Worm (Caenorhabditis elegans) whole organism, L2 larva: ENCODE results near the gene Y39A1A.2.
A peak's percentile ranks its signal among the peaks of the same experiment; 100 is the strongest.

ENCODE experiments used
- C34F6.9 ChIP-seq: fragments of 150-350 bp; optimal IDR thresholded peaks from 2 replicates; lab custom pipeline; 2014; ENCODE audit warnings: missing biosample characterization, missing genetic modification characterization
- F13H6.1 ChIP-seq: sonication (generic microtip); optimal IDR thresholded peaks from 2 replicates; lab custom pipeline; 2016; ENCODE audit warnings: missing genetic modification characterization, missing compliant biosample characterization
- R02D3.7 ChIP-seq: fragments of 150-350 bp; optimal IDR thresholded peaks from 2 replicates; lab custom pipeline; 2014; ENCODE audit warnings: missing biosample characterization, missing genetic modification characterization
- Y55F3AM.14 ChIP-seq: fragments of 200-800 bp; sonication (Bioruptor generic); optimal IDR thresholded peaks from 2 replicates; lab custom pipeline; 2018; ENCODE audit warnings: mild to moderate bottlenecking, missing genetic modification characterization, missing compliant biosample characterization
- ZK546.5 ChIP-seq: sonication (generic microtip); optimal IDR thresholded peaks from 2 replicates; lab custom pipeline; 2017; ENCODE audit warnings: missing biosample characterization, missing genetic modification characterization
- aly-2 ChIP-seq: fragments of 150-350 bp; optimal IDR thresholded peaks from 2 replicates; lab custom pipeline; 2014; ENCODE audit warnings: missing biosample characterization, missing genetic modification characterization
- blmp-1 ChIP-seq: sonication (generic microtip); optimal IDR thresholded peaks from 2 replicates; lab custom pipeline; 2017; ENCODE audit warnings: missing genetic modification characterization, mild to moderate bottlenecking, missing compliant biosample characterization, antibody characterized with exemption, moderate library complexity; ENCODE audit not compliant: insufficient read depth
- ceh-16 ChIP-seq: fragments of 150-350 bp; optimal IDR thresholded peaks from 2 replicates; lab custom pipeline; 2014; ENCODE audit warnings: missing biosample characterization, missing genetic modification characterization
- ceh-82 ChIP-seq: fragments of 150-350 bp; optimal IDR thresholded peaks from 2 replicates; lab custom pipeline; 2014; ENCODE audit warnings: missing biosample characterization, missing genetic modification characterization
- crh-2 ChIP-seq: sonication (generic microtip); optimal IDR thresholded peaks from 2 replicates; lab custom pipeline; 2017; ENCODE audit warnings: missing biosample characterization, missing genetic modification characterization
- dmd-4 ChIP-seq: sonication (generic microtip); optimal IDR thresholded peaks from 2 replicates; lab custom pipeline; 2017; ENCODE audit warnings: missing biosample characterization, missing genetic modification characterization
- egl-27 ChIP-seq: sonication (generic microtip); optimal IDR thresholded peaks from 3 replicates; lab custom pipeline; 2017; ENCODE audit warnings: missing biosample characterization, missing genetic modification reagents, missing genetic modification characterization
- elt-3 ChIP-seq: sonication (generic microtip); optimal IDR thresholded peaks from 2 replicates; lab custom pipeline; 2017; ENCODE audit warnings: missing biosample characterization, missing genetic modification characterization
- fos-1 ChIP-seq: fragments of 150-350 bp; optimal IDR thresholded peaks from 2 replicates; lab custom pipeline; 2014; ENCODE audit warnings: missing biosample characterization, missing genetic modification characterization
- gmeb-1 ChIP-seq: fragments of 150-350 bp; optimal IDR thresholded peaks from 2 replicates; lab custom pipeline; 2014; ENCODE audit warnings: missing biosample characterization, missing genetic modification characterization
- lin-11 ChIP-seq: fragments of 150-350 bp; sonication (generic microtip); optimal IDR thresholded peaks from 2 replicates; lab custom pipeline; 2014; ENCODE audit warnings: missing biosample characterization, missing genetic modification characterization, inconsistent platforms, mixed read lengths
- lsy-2 ChIP-seq, 2 experiments: fragments of 150-350 bp in 1 of 2; sonication (generic microtip) in 1 of 2; optimal IDR thresholded peaks; 2 replicates each; lab custom pipeline; 2014 to 2017; ENCODE audit warnings: missing biosample characterization in 2 of 2, missing genetic modification characterization in 2 of 2
- mab-5 ChIP-seq: fragments of 150-350 bp; optimal IDR thresholded peaks from 2 replicates; lab custom pipeline; 2014; ENCODE audit warnings: missing biosample characterization, missing genetic modification characterization
- mdl-1 ChIP-seq, 2 experiments: fragments of 150-350 bp in 1 of 2; sonication (generic microtip) in 1 of 2; optimal IDR thresholded peaks; 2 replicates each; lab custom pipeline; 2017; ENCODE audit warnings: missing biosample characterization in 2 of 2, missing genetic modification characterization in 2 of 2
- nhr-10 ChIP-seq: sonication (generic microtip); optimal IDR thresholded peaks from 2 replicates; lab custom pipeline; 2017; ENCODE audit warnings: missing biosample characterization, missing genetic modification characterization
- nhr-11 ChIP-seq: fragments of 150-350 bp; optimal IDR thresholded peaks from 2 replicates; lab custom pipeline; 2014; ENCODE audit warnings: missing biosample characterization, missing genetic modification characterization
- nhr-12 ChIP-seq: fragments of 150-350 bp; optimal IDR thresholded peaks from 2 replicates; lab custom pipeline; 2014; ENCODE audit warnings: missing biosample characterization, missing genetic modification characterization
- nhr-129 ChIP-seq: fragments of 150-350 bp; optimal IDR thresholded peaks from 2 replicates; lab custom pipeline; 2014; ENCODE audit warnings: missing biosample characterization, missing genetic modification characterization
- nhr-237 ChIP-seq: fragments of 150-350 bp; optimal IDR thresholded peaks from 2 replicates; lab custom pipeline; 2014; ENCODE audit warnings: missing biosample characterization, missing genetic modification characterization
- nhr-25 ChIP-seq: fragments of 150-350 bp; sonication (generic microtip); optimal IDR thresholded peaks from 3 replicates; lab custom pipeline; 2014; ENCODE audit warnings: missing biosample characterization, missing genetic modification characterization
- nhr-6 ChIP-seq: fragments of 150-350 bp; optimal IDR thresholded peaks from 2 replicates; lab custom pipeline; 2014; ENCODE audit warnings: missing biosample characterization, missing genetic modification characterization
- nhr-77 ChIP-seq: fragments of 150-350 bp; optimal IDR thresholded peaks from 2 replicates; lab custom pipeline; 2014; ENCODE audit warnings: missing biosample characterization, missing genetic modification characterization
- peb-1 ChIP-seq: fragments of 150-350 bp; optimal IDR thresholded peaks from 2 replicates; lab custom pipeline; 2014; ENCODE audit warnings: missing biosample characterization, missing genetic modification characterization
- skn-1 ChIP-seq: sonication (generic microtip); optimal IDR thresholded peaks from 2 replicates; lab custom pipeline; 2017; ENCODE audit warnings: missing biosample characterization, missing genetic modification characterization
- sma-3 ChIP-seq: sonication (generic microtip); optimal IDR thresholded peaks from 2 replicates; lab custom pipeline; 2016; ENCODE audit warnings: missing genetic modification reagents, missing genetic modification characterization, missing compliant biosample characterization
- sma-9 ChIP-seq, 2 experiments: fragments of 150-350 bp in 1 of 2; sonication (generic microtip) in 1 of 2; optimal IDR thresholded peaks; 2 replicates each; lab custom pipeline; 2014 to 2016; ENCODE audit warnings: missing genetic modification characterization in 2 of 2, mild to moderate bottlenecking in 1 of 2, missing biosample characterization in 1 of 2, missing compliant biosample characterization in 1 of 2, missing genetic modification reagents in 1 of 2, moderate library complexity in 1 of 2
- snpc-4 ChIP-seq: fragments of 150-350 bp; optimal IDR thresholded peaks from 2 replicates; lab custom pipeline; 2014; ENCODE audit warnings: missing biosample characterization, missing genetic modification characterization
- unc-39 ChIP-seq: fragments of 150-350 bp; optimal IDR thresholded peaks from 2 replicates; lab custom pipeline; 2014; ENCODE audit warnings: missing biosample characterization, missing genetic modification characterization
- unc-55 ChIP-seq: fragments of 150-350 bp; sonication (generic microtip); optimal IDR thresholded peaks from 3 replicates; lab custom pipeline; 2014; ENCODE audit warnings: missing biosample characterization, missing genetic modification reagents, missing genetic modification characterization
- unc-62 ChIP-seq: fragments of 150-350 bp; optimal IDR thresholded peaks from 2 replicates; lab custom pipeline; 2014; ENCODE audit warnings: missing biosample characterization, missing genetic modification reagents, missing genetic modification characterization
- zag-1 ChIP-seq: fragments of 150-350 bp; optimal IDR thresholded peaks from 2 replicates; lab custom pipeline; 2014; ENCODE audit warnings: missing biosample characterization, missing genetic modification characterization
- ztf-1 ChIP-seq: fragments of 200-800 bp; sonication (Bioruptor generic); conservative IDR thresholded peaks from 2 replicates; pipeline ENCODE4 v1.3.6; 2022; ENCODE audit warnings: missing genetic modification characterization, missing compliant biosample characterization
- ztf-4 ChIP-seq: fragments of 150-350 bp; optimal IDR thresholded peaks from 2 replicates; lab custom pipeline; 2014; ENCODE audit warnings: missing biosample characterization, missing genetic modification characterization

Gene Y39A1A.2

ce11 chrIII:10603248-10603647 lies at the start of gene Y39A1A.2:
Gene Y39A1A.2 (minus strand): TSS chrIII:10603566.
- TF ChIP-seq nhr-6 (tag; lab: Kevin White, UChicago) (no peak), peb-1 (tag; lab: Kevin White, UChicago) (no peak), sma-9 (GFP tag; optimal IDR thresholded peaks at IDR 0.05; lab: Kevin White, UChicago) (no peak), sma-9 (tag; optimal IDR thresholded peaks at IDR 0.05; lab: Kevin White, UChicago) (no peak)

DNA sequence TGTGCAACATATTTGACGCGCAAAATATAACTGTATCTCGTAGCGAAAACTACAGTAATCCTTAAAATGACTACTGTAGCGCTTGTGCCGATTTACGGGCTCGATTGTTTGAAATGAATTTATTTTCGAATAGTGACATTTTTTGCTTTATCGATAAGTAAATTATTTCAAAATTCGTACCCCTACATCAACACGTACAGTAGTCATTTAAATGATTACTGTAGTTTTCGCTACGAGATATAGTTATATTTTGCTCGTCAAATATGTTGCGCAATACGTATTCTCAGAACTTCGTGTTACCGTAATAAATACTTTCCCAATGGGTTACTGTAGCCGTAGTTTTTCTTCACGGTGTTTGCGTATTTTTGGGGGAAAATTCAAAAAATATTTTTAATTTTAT lies 49.5 kb upstream of the Y39A1A.2 start:
- TF ChIP-seq nhr-10 (no peak), ceh-16 (no peak), gmeb-1 (no peak), sma-9 (GFP tag; optimal IDR thresholded peaks at IDR 0.05; lab: Kevin White, UChicago) (no peak), sma-9 (tag; optimal IDR thresholded peaks at IDR 0.05; lab: Kevin White, UChicago) (no peak), R02D3.7 (tag; lab: Kevin White, UChicago) (no peak), ceh-82 (tag; lab: Kevin White, UChicago) (no peak), Y55F3AM.14 (GFP tag; lab: Kevin White, UChicago) (no peak), nhr-77 (tag; lab: Kevin White, UChicago) (no peak), blmp-1 (tag; lab: Kevin White, UChicago) (no peak), nhr-11 (tag; lab: Kevin White, UChicago) (no peak), aly-2 (no peak)

- TF ChIP-seq peb-1 (tag; lab: Kevin White, UChicago) (no peak), gmeb-1 (no peak), zag-1 (tag; lab: Kevin White, UChicago) (peak; percentile 20), sma-9 (GFP tag; optimal IDR thresholded peaks at IDR 0.05; lab: Kevin White, UChicago) (no peak), sma-9 (tag; optimal IDR thresholded peaks at IDR 0.05; lab: Kevin White, UChicago) (no peak), C34F6.9 (tag; lab: Kevin White, UChicago) (peak; percentile 53), ztf-4 (no peak), fos-1 (tag; lab: Kevin White, UChicago) (peak; percentile 18), ceh-16 (no peak), nhr-6 (tag; lab: Kevin White, UChicago) (no peak), egl-27 (tag; lab: Kevin White, UChicago) (peak; percentile 5), mdl-1 (tag; optimal IDR thresholded peaks at IDR 0.05; lab: Kevin White, UChicago) (peak in 1 of 2 experiments; percentile 24), unc-55 (peak; percentile 62), mab-5 (tag; lab: Kevin White, UChicago) (peak; percentile 20), lsy-2 (tag; optimal IDR thresholded peaks at IDR 0.05; lab: Kevin White, UChicago) (peak; percentile 38 to 61), crh-2 (tag; lab: Kevin White, UChicago) (peak; percentile 20), skn-1 (no peak), F13H6.1 (tag; lab: Kevin White, UChicago) (peak; percentile 83), nhr-12 (no peak), ztf-1 (GFP tag; lab: Robert Waterston, UW) (no peak), lin-11 (tag; lab: Kevin White, UChicago) (peak; percentile 34), nhr-25 (tag; lab: Kevin White, UChicago) (peak; percentile 6), nhr-129 (tag; lab: Kevin White, UChicago) (peak; percentile 46), snpc-4 (no peak), unc-39 (tag; lab: Kevin White, UChicago) (no peak), nhr-237 (tag; lab: Kevin White, UChicago) (no peak)
Observed at ce11 chrIII:10651634-10652033, 48.3 kb upstream of the Y39A1A.2 start.

DNA sequence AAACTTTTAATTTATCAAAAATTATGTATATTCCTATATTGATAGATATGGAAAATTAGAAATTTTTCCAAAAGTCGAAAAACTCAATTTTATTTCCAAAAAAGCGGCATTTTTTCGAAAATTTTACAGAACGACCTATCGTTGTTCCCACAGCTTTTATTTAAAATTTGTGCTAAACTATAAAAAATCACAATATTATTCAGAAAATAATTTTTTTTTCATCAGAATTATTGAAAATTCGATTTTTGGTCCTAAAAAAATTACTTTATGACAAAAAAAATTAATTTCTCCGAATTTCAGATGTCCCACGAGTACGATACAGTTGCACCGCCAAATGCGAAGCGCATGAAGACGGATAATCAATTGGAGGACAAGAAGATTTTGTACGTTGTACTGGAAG lies 45.9 kb upstream of the Y39A1A.2 start, which contains the start of gene emg-1:
Gene emg-1 (plus strand): TSS at position 301 of the 400 bp plus-strand sequence.
- TF ChIP-seq snpc-4, result no peak
- no peak for TF ChIP-seq skn-1
- TF ChIP-seq ZK546.5 (tag; lab: Kevin White, UChicago), result no peak
- no peak for TF ChIP-seq ceh-82 (tag; lab: Kevin White, UChicago)
- no peak for TF ChIP-seq sma-3
- no peak for TF ChIP-seq unc-62 (GFP tag; lab: Kevin White, UChicago)
- no peak for TF ChIP-seq nhr-11 (tag; lab: Kevin White, UChicago)
- no peak for TF ChIP-seq C34F6.9 (tag; lab: Kevin White, UChicago)
- TF ChIP-seq elt-3 (tag; lab: Kevin White, UChicago), result no peak
- no peak for TF ChIP-seq crh-2 (tag; lab: Kevin White, UChicago)
- TF ChIP-seq lin-11 (tag; lab: Kevin White, UChicago), result no peak
- TF ChIP-seq Y55F3AM.14 (GFP tag; lab: Kevin White, UChicago), result no peak
- no peak for TF ChIP-seq dmd-4 (tag; lab: Kevin White, UChicago)
